Fruit fly (Drosophila melanogaster) whole organism, adult: ENCODE measurements around the gene sau.

ENCODE experiments used
- CG11617 ChIP-seq: fragments of 200-800 bp; sonication (Bioruptor generic); optimal IDR thresholded peaks from 2 replicates; lab custom pipeline; 2017; ENCODE audit warnings: mild to moderate bottlenecking, missing biosample characterization, missing genetic modification reagents, missing genetic modification characterization
- CG12768 ChIP-seq: fragments of 200-800 bp; sonication (Bioruptor generic); optimal IDR thresholded peaks from 2 replicates; lab custom pipeline; 2017; ENCODE audit warnings: missing biosample characterization, missing genetic modification characterization, mild to moderate bottlenecking, moderate library complexity, missing genetic modification reagents
- CG14711 ChIP-seq: fragments of 200-800 bp; sonication (Bioruptor generic); optimal IDR thresholded peaks from 2 replicates; lab custom pipeline; 2018; ENCODE audit warnings: missing biosample characterization, mild to moderate bottlenecking, missing genetic modification characterization, moderate library complexity
- CG1620 ChIP-seq: fragments of 200-800 bp; sonication (Bioruptor generic); optimal IDR thresholded peaks from 2 replicates; lab custom pipeline; 2016; ENCODE audit warnings: missing biosample characterization, missing genetic modification characterization
- CG33017 ChIP-seq: fragments of 200-800 bp; sonication (Bioruptor generic); optimal IDR thresholded peaks from 2 replicates; lab custom pipeline; 2018; ENCODE audit warnings: missing biosample characterization, mild to moderate bottlenecking, missing genetic modification characterization, moderate library complexity
- CG5204 ChIP-seq: fragments of 200-800 bp; sonication (Bioruptor generic); optimal IDR thresholded peaks from 2 replicates; lab custom pipeline; 2016; ENCODE audit warnings: missing biosample characterization, missing genetic modification characterization
- CG7045 ChIP-seq: fragments of 200-800 bp; sonication (Bioruptor generic); optimal IDR thresholded peaks from 2 replicates; lab custom pipeline; 2017; ENCODE audit warnings: missing biosample characterization, mild to moderate bottlenecking, missing genetic modification characterization
- CG7101 ChIP-seq: fragments of 200-800 bp; sonication (Bioruptor generic); optimal IDR thresholded peaks from 2 replicates; lab custom pipeline; 2018; ENCODE audit warnings: missing biosample characterization, mild to moderate bottlenecking, missing genetic modification characterization, moderate library complexity
- Clk ChIP-seq: fragments of 200-800 bp; sonication (Bioruptor generic); optimal IDR thresholded peaks from 2 replicates; lab custom pipeline; 2017; ENCODE audit warnings: missing biosample characterization, missing genetic modification characterization
- Crg-1 ChIP-seq: fragments of 200-800 bp; sonication (Bioruptor generic); optimal IDR thresholded peaks from 2 replicates; lab custom pipeline; 2016; ENCODE audit warnings: missing biosample characterization, missing genetic modification characterization
- Hr96 ChIP-seq: fragments of 200-800 bp; sonication (Bioruptor generic); optimal IDR thresholded peaks from 2 replicates; lab custom pipeline; 2016; ENCODE audit warnings: missing biosample characterization, missing genetic modification characterization
- Mnt ChIP-seq: fragments of 200-800 bp; sonication (Bioruptor generic); optimal IDR thresholded peaks from 2 replicates; lab custom pipeline; 2016; ENCODE audit warnings: missing biosample characterization, mild to moderate bottlenecking, missing genetic modification characterization
- bab1 ChIP-seq: fragments of 200-800 bp; sonication (Bioruptor generic); optimal IDR thresholded peaks from 3 replicates; lab custom pipeline; 2019; ENCODE audit warnings: missing biosample characterization, mild to moderate bottlenecking, missing genetic modification characterization, moderate library complexity
- cic ChIP-seq: fragments of 200-800 bp; sonication (Bioruptor generic); optimal IDR thresholded peaks from 2 replicates; lab custom pipeline; 2017; ENCODE audit warnings: missing biosample characterization, mild to moderate bottlenecking, missing genetic modification characterization, moderate library complexity
- cnc ChIP-seq, 2 experiments: fragments of >200 bp; optimal IDR thresholded peaks; 2 replicates each; lab custom pipeline; 2017
- kay ChIP-seq: fragments of 200-800 bp; sonication (Bioruptor generic); peaks from one replicate; lab custom pipeline; 2016; ENCODE audit warnings: missing biosample characterization, missing genetic modification characterization, borderline replicate concordance
- ovo ChIP-seq: fragments of 200-800 bp; sonication (Bioruptor generic); optimal IDR thresholded peaks from 2 replicates; lab custom pipeline; 2016; ENCODE audit warnings: missing biosample characterization, missing genetic modification characterization
- pad ChIP-seq: fragments of 200-800 bp; sonication (Bioruptor generic); optimal IDR thresholded peaks from 3 replicates; lab custom pipeline; 2017; ENCODE audit warnings: missing biosample characterization, missing genetic modification characterization, mild to moderate bottlenecking, moderate library complexity, missing genetic modification reagents
- tj ChIP-seq: fragments of 200-800 bp; sonication (Bioruptor generic); optimal IDR thresholded peaks from 3 replicates; lab custom pipeline; 2017; ENCODE audit warnings: missing biosample characterization, mild to moderate bottlenecking, missing genetic modification characterization, moderate library complexity
- toe ChIP-seq: fragments of 200-800 bp; sonication (Bioruptor generic); optimal IDR thresholded peaks from 2 replicates; lab custom pipeline; 2016; ENCODE audit warnings: missing biosample characterization, missing genetic modification characterization

Gene sau

DNA sequence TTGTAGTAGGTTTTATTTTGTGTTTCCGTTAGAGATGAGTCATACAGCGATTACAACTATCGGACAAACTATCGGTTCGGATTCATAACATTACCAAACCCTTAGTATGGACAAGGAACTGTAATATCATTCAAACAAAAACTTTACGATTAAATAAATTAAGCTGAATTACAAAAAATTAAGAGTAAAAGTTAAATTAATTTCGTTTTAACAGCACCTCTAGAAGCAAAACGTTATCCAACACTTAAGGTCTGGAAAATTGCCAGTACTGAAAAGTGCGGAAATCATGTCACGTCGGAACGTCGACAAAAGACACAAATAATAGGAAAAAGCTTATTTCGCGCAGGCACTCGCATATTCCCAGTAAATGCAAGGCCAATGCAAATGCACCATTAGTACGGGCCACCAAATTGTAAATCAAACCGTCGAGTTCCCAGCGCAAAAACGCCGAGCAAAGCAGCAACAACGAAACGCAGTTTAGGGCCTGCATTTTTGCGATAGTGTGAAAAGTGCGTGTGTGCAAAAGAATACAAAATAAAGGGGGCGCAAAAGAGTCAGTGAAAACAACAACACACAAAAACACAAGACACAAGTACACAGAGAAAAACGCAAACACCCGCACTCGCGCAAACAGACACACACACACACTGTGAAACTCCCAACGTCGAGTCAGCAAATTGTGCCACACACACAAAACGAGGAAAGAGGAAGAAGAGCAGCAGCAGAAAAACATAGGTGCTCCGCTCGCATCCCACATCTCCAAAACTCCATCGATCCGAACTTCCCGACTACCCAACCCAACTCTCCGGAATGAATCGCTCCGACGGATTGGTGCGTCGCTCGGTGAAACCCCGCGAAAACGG is at the start of gene sau, which contains the start of gene CG15387:
Gene sau (plus strand): TSS at position 84 of the 863 bp plus-strand sequence.
Gene CG15387 (minus strand): TSS at position 36 of the 863 bp plus-strand sequence.
- TF ChIP-seq cic (GFP tag; lab: Kevin White, UChicago) (peak; percentile 62), tj (peak; percentile 93), CG5204 (GFP tag; lab: Kevin White, UChicago) (peak; percentile 96), Mnt (GFP tag; lab: Kevin White, UChicago) (peak; percentile 92), CG33017 (tag; lab: Kevin White, UChicago) (peak; percentile 89), Hr96 (GFP tag; lab: Kevin White, UChicago) (peak; percentile 96), CG7045 (GFP tag; lab: Kevin White, UChicago) (peak; percentile 89), toe (GFP tag; lab: Kevin White, UChicago) (peak; percentile 96), CG11617 (peak; percentile 95), CG1620 (peak; percentile 96), pad (GFP tag; lab: Kevin White, UChicago) (peak; percentile 87), CG7101 (tag; lab: Kevin White, UChicago) (peak; percentile 94), bab1 (GFP tag; lab: Kevin White, UChicago) (peak; percentile 90), Clk (GFP tag; lab: Kevin White, UChicago) (peak; percentile 87), kay (GFP tag; lab: Kevin White, UChicago) (peak; percentile 97), CG14711 (tag; lab: Kevin White, UChicago) (peak; percentile 88), Crg-1 (peak; percentile 95), ovo (GFP tag; lab: Kevin White, UChicago) (peak; percentile 88), CG12768 (GFP tag; lab: Kevin White, UChicago) (peak; percentile 92), cnc (optimal IDR thresholded peaks at IDR 0.05; lab: Kevin White, UChicago) (no peak)

DNA sequence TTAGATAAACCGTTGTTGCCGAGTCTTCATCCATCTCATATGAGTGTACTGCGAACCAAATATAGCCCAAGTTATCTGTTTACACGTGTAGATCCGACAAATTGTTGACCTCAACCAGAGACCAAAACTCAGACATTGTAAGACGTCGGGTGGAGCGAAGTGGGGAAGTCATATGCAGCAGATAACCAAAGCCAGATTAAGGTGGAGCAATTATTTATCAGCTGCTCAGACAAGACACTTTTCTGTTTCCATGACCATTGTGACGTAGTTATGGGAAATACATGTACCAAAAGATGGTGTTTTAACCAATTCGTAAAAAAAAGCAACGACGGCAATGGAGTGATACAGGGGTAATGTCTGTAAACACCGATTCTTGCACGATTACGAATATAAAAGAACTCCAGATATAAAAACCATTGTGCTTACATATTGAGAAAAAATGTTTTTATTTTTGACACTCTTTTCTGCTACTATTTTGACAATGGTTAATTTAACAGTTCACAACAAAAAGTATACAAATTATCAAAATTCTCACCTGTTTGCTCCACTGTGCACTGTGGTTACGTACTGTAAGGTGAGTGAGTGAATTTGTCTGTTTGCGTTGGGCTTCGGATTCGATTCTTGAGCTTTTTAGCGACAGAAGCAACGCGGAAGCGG is 48.7 kb upstream of the sau start:
- TF ChIP-seq pad (GFP tag; lab: Kevin White, UChicago) (no peak), kay (GFP tag; lab: Kevin White, UChicago) (peak; percentile 71), CG1620 (no peak), cic (GFP tag; lab: Kevin White, UChicago) (no peak), Mnt (GFP tag; lab: Kevin White, UChicago) (no peak), CG5204 (GFP tag; lab: Kevin White, UChicago) (peak; percentile 27), CG33017 (tag; lab: Kevin White, UChicago) (no peak), toe (GFP tag; lab: Kevin White, UChicago) (no peak), CG14711 (tag; lab: Kevin White, UChicago) (peak; percentile 33), Clk (GFP tag; lab: Kevin White, UChicago) (no peak), CG12768 (GFP tag; lab: Kevin White, UChicago) (no peak), bab1 (GFP tag; lab: Kevin White, UChicago) (no peak), cnc (optimal IDR thresholded peaks at IDR 0.05; lab: Kevin White, UChicago) (no peak), Hr96 (GFP tag; lab: Kevin White, UChicago) (no peak), Crg-1 (no peak), CG11617 (no peak), tj (no peak), CG7045 (GFP tag; lab: Kevin White, UChicago) (no peak), CG7101 (tag; lab: Kevin White, UChicago) (no peak)

- TF ChIP-seq Crg-1 (peak; percentile 63), CG12768 (GFP tag; lab: Kevin White, UChicago) (peak; percentile 60), toe (GFP tag; lab: Kevin White, UChicago) (peak; percentile 13), CG7045 (GFP tag; lab: Kevin White, UChicago) (peak; percentile 27), CG7101 (tag; lab: Kevin White, UChicago) (peak; percentile 62), pad (GFP tag; lab: Kevin White, UChicago) (peak; percentile 53), Hr96 (GFP tag; lab: Kevin White, UChicago) (peak; percentile 54), CG11617 (peak; percentile 80), CG5204 (GFP tag; lab: Kevin White, UChicago) (peak; percentile 35), CG1620 (no peak), CG33017 (tag; lab: Kevin White, UChicago) (no peak), CG14711 (tag; lab: Kevin White, UChicago) (peak; percentile 15), kay (GFP tag; lab: Kevin White, UChicago) (peak; percentile 38), cic (GFP tag; lab: Kevin White, UChicago) (peak; percentile 77), tj (peak; percentile 84), Clk (GFP tag; lab: Kevin White, UChicago) (peak; percentile 31), bab1 (GFP tag; lab: Kevin White, UChicago) (peak; percentile 48), cnc (optimal IDR thresholded peaks at IDR 0.05; lab: Kevin White, UChicago) (no peak), ovo (GFP tag; lab: Kevin White, UChicago) (peak; percentile 35), Mnt (GFP tag; lab: Kevin White, UChicago) (peak; percentile 73)
Measured at dm6 chr2L:2177969-2178809, 48.0 kb upstream of the sau start, which contains the start of gene aop. aop (minus strand) TSS chr2L:2178754.

DNA sequence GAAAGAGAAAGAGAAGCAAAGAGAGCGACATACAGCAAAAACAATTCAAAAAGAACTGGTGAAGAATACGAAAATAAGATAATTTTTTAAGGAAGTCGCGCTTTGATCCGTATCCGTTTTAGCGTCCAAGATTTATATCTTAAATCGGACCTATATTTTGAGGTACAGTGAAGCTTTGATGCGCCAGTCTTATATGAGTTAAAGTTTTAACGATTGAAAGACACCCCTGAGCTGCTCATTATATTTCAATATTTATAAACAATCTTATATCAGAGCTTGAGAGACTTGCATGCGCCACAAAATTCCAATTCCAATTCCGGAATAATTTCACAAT is 47.4 kb upstream of the sau start:
- no peak for TF ChIP-seq CG33017 (tag; lab: Kevin White, UChicago)
- no peak for TF ChIP-seq cic (GFP tag; lab: Kevin White, UChicago)
- TF ChIP-seq Hr96 (GFP tag; lab: Kevin White, UChicago) = no peak
- no peak for TF ChIP-seq CG12768 (GFP tag; lab: Kevin White, UChicago)
- TF ChIP-seq CG11617 = no peak
- no peak for TF ChIP-seq Mnt (GFP tag; lab: Kevin White, UChicago)
- no peak for TF ChIP-seq Clk (GFP tag; lab: Kevin White, UChicago)
- TF ChIP-seq tj = no peak
